Fruit fly (Drosophila melanogaster) whole organism, prepupa: ENCODE results near the gene CG12091.

Source experiments
- CG11902 ChIP-seq: fragments of 200-800 bp; sonication (Bioruptor generic); optimal IDR thresholded peaks from 3 replicates; lab custom pipeline; 2016; ENCODE audit warnings: missing biosample characterization, missing genetic modification characterization
- CG15336 ChIP-seq: fragments of 200-800 bp; sonication (Bioruptor generic); IDR thresholded peaks from 2 replicates; pipeline ENCODE4 v1.3.6; 2022; ENCODE audit warnings: missing biosample characterization, missing genetic modification characterization
- CG16779 ChIP-seq: fragments of 200-800 bp; sonication (Bioruptor generic); optimal IDR thresholded peaks from 3 replicates; lab custom pipeline; 2017; ENCODE audit warnings: missing biosample characterization, mild to moderate bottlenecking, missing genetic modification characterization
- CG34406 ChIP-seq: fragments of 200-800 bp; sonication (Bioruptor generic); optimal IDR thresholded peaks from 3 replicates; lab custom pipeline; 2016; ENCODE audit warnings: missing biosample characterization, missing genetic modification characterization
- CG6854 ChIP-seq: fragments of 200-800 bp; sonication (Bioruptor generic); optimal IDR thresholded peaks from 2 replicates; lab custom pipeline; 2017; ENCODE audit warnings: missing biosample characterization, mild to moderate bottlenecking, missing genetic modification characterization
- CG8319 ChIP-seq: fragments of 200-800 bp; sonication (Bioruptor generic); optimal IDR thresholded peaks from 3 replicates; lab custom pipeline; 2016; ENCODE audit warnings: missing biosample characterization, missing genetic modification characterization
- OdsH ChIP-seq: fragments of 200-800 bp; sonication (Bioruptor generic); optimal IDR thresholded peaks from 3 replicates; lab custom pipeline; 2016; ENCODE audit warnings: missing biosample characterization, missing genetic modification characterization
- topi ChIP-seq: fragments of 200-800 bp; sonication (Bioruptor generic); optimal IDR thresholded peaks from 3 replicates; lab custom pipeline; 2016; ENCODE audit warnings: missing biosample characterization, missing genetic modification characterization

dm6 chr3L:1538314-1538854 lies 1.7 kb upstream of the CG12091 start:
- no peak for TF ChIP-seq CG8319
- no peak for TF ChIP-seq CG11902 (GFP tag; lab: Kevin White, UChicago)
- TF ChIP-seq CG15336, result no peak
- TF ChIP-seq CG16779 (tag; lab: Kevin White, UChicago), result no peak
- no peak for TF ChIP-seq OdsH
- TF ChIP-seq CG6854, result no peak
- no peak for TF ChIP-seq topi (GFP tag; lab: Kevin White, UChicago)
- TF ChIP-seq CG34406 (GFP tag; lab: Kevin White, UChicago), result no peak
